Fruit fly (Drosophila melanogaster) whole organism, pupa: ENCODE data around the gene omd.
A peak's percentile ranks its signal among the peaks of the same experiment; 100 is the strongest.

Experiments used
- CG10348 ChIP-seq: fragments of 200-800 bp; sonication (Bioruptor generic); IDR thresholded peaks from 2 replicates; pipeline ENCODE4 v1.3.6; 2022; ENCODE audit warnings: missing biosample characterization, missing genetic modification characterization
- CG12605 ChIP-seq: fragments of 200-800 bp; sonication (Bioruptor generic); IDR thresholded peaks from 2 replicates; pipeline ENCODE4 v1.3.6; 2022; ENCODE audit warnings: missing biosample characterization, missing genetic modification characterization
- CG13204 ChIP-seq: fragments of 200-800 bp; sonication (Bioruptor generic); optimal IDR thresholded peaks from 2 replicates; lab custom pipeline; 2018; ENCODE audit warnings: missing biosample characterization, mild to moderate bottlenecking, missing genetic modification characterization, moderate library complexity
- CG14655 ChIP-seq: fragments of 200-800 bp; sonication (Bioruptor generic); optimal IDR thresholded peaks from 3 replicates; lab custom pipeline; 2017; ENCODE audit warnings: mild to moderate bottlenecking, missing biosample characterization, missing genetic modification reagents, missing genetic modification characterization
- CG15710 ChIP-seq: fragments of 200-800 bp; sonication (Bioruptor generic); optimal IDR thresholded peaks from 2 replicates; lab custom pipeline; 2018; ENCODE audit warnings: missing biosample characterization, mild to moderate bottlenecking, missing genetic modification characterization, moderate library complexity
- CG17806 ChIP-seq: fragments of 200-800 bp; sonication (Bioruptor generic); optimal IDR thresholded peaks from 2 replicates; lab custom pipeline; 2018; ENCODE audit warnings: missing biosample characterization, mild to moderate bottlenecking, missing genetic modification characterization, moderate library complexity
- CG32121 ChIP-seq: fragments of 200-800 bp; sonication (Bioruptor generic); IDR thresholded peaks from 2 replicates; pipeline ENCODE4 v1.3.6; 2022; ENCODE audit warnings: missing biosample characterization, missing genetic modification characterization
- CG34367 ChIP-seq: fragments of 200-800 bp; sonication (Bioruptor generic); optimal IDR thresholded peaks from 2 replicates; lab custom pipeline; 2018; ENCODE audit warnings: missing biosample characterization, mild to moderate bottlenecking, missing genetic modification characterization
- CG4496 ChIP-seq: fragments of 200-800 bp; sonication (Bioruptor generic); IDR thresholded peaks from 3 replicates; pipeline ENCODE4 v1.3.6; 2022; ENCODE audit warnings: missing biosample characterization, missing genetic modification characterization
- CG8159 ChIP-seq: fragments of 200-800 bp; sonication (Bioruptor generic); optimal IDR thresholded peaks from 3 replicates; lab custom pipeline; 2018; ENCODE audit warnings: missing biosample characterization, mild to moderate bottlenecking, missing genetic modification characterization, moderate library complexity
- CG8301 ChIP-seq: fragments of 200-800 bp; sonication (Bioruptor generic); optimal IDR thresholded peaks from 2 replicates; lab custom pipeline; 2018; ENCODE audit warnings: missing biosample characterization, mild to moderate bottlenecking, missing genetic modification characterization
- CG9948 ChIP-seq: fragments of 200-800 bp; sonication (Bioruptor generic); optimal IDR thresholded peaks from 2 replicates; lab custom pipeline; 2018; ENCODE audit warnings: missing biosample characterization, mild to moderate bottlenecking, missing genetic modification characterization, moderate library complexity
- D1 ChIP-seq: fragments of 200-800 bp; sonication (Bioruptor generic); optimal IDR thresholded peaks from 2 replicates; lab custom pipeline; 2018; ENCODE audit warnings: missing biosample characterization, mild to moderate bottlenecking, missing genetic modification characterization, moderate library complexity
- EcR ChIP-seq: fragments of 200-800 bp; sonication (Bioruptor generic); optimal IDR thresholded peaks from 3 replicates; lab custom pipeline; 2019; ENCODE audit warnings: missing biosample characterization, missing genetic modification characterization, mild to moderate bottlenecking, moderate library complexity, missing genetic modification reagents
- Ets98B ChIP-seq: fragments of 200-800 bp; sonication (Bioruptor generic); IDR thresholded peaks from 2 replicates; pipeline ENCODE4 v1.3.6; 2022; ENCODE audit warnings: missing biosample characterization, missing genetic modification characterization
- Pif1A ChIP-seq: fragments of 200-800 bp; sonication (Bioruptor generic); optimal IDR thresholded peaks from 3 replicates; lab custom pipeline; 2016; ENCODE audit warnings: missing biosample characterization, missing genetic modification characterization
- Pif1B ChIP-seq: fragments of 200-800 bp; sonication (Bioruptor generic); optimal IDR thresholded peaks from 3 replicates; lab custom pipeline; 2016; ENCODE audit warnings: missing biosample characterization, missing genetic modification characterization
- Snoo ChIP-seq: fragments of 200-800 bp; sonication (Bioruptor generic); optimal IDR thresholded peaks from 3 replicates; lab custom pipeline; 2017; ENCODE audit warnings: missing biosample characterization, mild to moderate bottlenecking, missing genetic modification characterization, inconsistent platforms
- fd96Ca ChIP-seq: fragments of 200-800 bp; sonication (Bioruptor generic); IDR thresholded peaks from 3 replicates; pipeline ENCODE4 v1.3.6; 2022; ENCODE audit warnings: missing biosample characterization, missing genetic modification characterization
- gl ChIP-seq: fragments of 200-800 bp; sonication (Bioruptor generic); optimal IDR thresholded peaks from 2 replicates; lab custom pipeline; 2018; ENCODE audit warnings: missing biosample characterization, mild to moderate bottlenecking, missing genetic modification characterization
- rn ChIP-seq: fragments of 200-800 bp; sonication (Bioruptor generic); IDR thresholded peaks from 2 replicates; pipeline ENCODE4 v1.3.6; 2022; ENCODE audit warnings: missing biosample characterization, missing genetic modification characterization

Gene omd

DNA sequence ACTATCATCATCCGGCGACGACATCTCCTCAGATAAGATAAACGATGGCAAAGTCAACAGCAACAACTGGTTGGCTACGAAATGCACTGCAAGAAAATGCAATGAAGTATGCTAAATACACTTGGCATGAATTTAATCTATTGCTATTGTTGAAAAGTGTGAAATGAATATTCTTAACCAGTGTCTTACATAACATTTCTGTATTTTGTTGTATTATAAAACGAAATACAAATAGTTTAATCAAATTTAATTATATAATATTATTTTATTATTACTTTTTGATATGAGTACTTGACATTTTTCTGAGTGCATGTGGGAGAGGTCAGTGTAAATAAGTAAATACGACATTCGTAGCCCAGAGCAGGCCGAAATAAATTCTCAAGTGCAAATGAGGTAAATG is 26.5 kb upstream of the omd start:
- TF ChIP-seq CG9948 (tag; lab: Kevin White, UChicago) (peak; percentile 69), CG12605 (GFP tag; lab: Robert Waterston, UW) (peak; percentile 38; the same call in 1 of the 2 replicates), CG13204 (GFP tag; lab: Kevin White, UChicago) (no peak), Pif1B (GFP tag; lab: Kevin White, UChicago) (peak; percentile 7), CG32121 (peak; percentile 32; the same call in 1 of the 2 replicates), gl (tag; lab: Kevin White, UChicago) (no peak), CG17806 (tag; lab: Kevin White, UChicago) (peak; percentile 60), Ets98B (GFP tag; lab: Robert Waterston, UW) (no peak; the same call in 1 of the 2 replicates), D1 (tag; lab: Kevin White, UChicago) (no peak), CG15710 (tag; lab: Kevin White, UChicago) (peak; percentile 64), CG8159 (tag; lab: Kevin White, UChicago) (peak; percentile 77), Pif1A (GFP tag; lab: Kevin White, UChicago) (peak; percentile 18), CG34367 (peak; percentile 54), CG10348 (GFP tag; lab: Robert Waterston, UW) (no peak), CG4496 (GFP tag; lab: Robert Waterston, UW) (peak; percentile 44; the same call in 2 of the 3 replicates), Snoo (tag; lab: Kevin White, UChicago) (peak; percentile 28), CG8301 (tag; lab: Kevin White, UChicago) (peak; percentile 62), EcR (no peak), CG14655 (GFP tag; lab: Kevin White, UChicago) (peak; percentile 69), fd96Ca (GFP tag; lab: Robert Waterston, UW) (no peak)

DNA sequence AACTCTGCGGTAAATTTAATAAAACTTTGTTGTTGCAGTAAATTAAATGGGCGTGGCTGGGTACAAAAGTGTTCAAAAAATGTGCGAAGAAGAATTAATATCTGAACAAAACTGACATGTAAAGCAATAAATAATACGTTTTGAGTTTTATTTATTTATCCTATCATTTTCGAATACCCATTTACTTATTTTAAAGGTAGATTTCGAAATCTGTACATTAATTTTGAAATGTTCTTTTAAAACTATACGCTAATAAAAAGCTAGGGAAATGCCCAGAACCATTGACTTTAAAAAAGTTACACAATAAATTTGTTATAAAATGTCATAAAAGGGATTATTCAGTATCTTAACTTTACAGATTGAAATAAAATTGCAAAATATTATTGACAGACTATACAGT is 24.7 kb upstream of the omd start, which contains the start of the genes primo-1 and primo-2:
primo-1 (minus strand) TSS at position 101 of the 400 bp plus-strand sequence.
primo-2 (minus strand) TSS at position 101 of the 400 bp plus-strand sequence.
- TF ChIP-seq CG14655 (GFP tag; lab: Kevin White, UChicago) (no peak), CG12605 (GFP tag; lab: Robert Waterston, UW) (no peak), EcR (no peak), CG34367 (no peak), Snoo (tag; lab: Kevin White, UChicago) (no peak), Pif1B (GFP tag; lab: Kevin White, UChicago) (no peak), CG8301 (tag; lab: Kevin White, UChicago) (no peak), gl (tag; lab: Kevin White, UChicago) (no peak), rn (no peak), Ets98B (GFP tag; lab: Robert Waterston, UW) (no peak), CG8159 (tag; lab: Kevin White, UChicago) (no peak)

DNA sequence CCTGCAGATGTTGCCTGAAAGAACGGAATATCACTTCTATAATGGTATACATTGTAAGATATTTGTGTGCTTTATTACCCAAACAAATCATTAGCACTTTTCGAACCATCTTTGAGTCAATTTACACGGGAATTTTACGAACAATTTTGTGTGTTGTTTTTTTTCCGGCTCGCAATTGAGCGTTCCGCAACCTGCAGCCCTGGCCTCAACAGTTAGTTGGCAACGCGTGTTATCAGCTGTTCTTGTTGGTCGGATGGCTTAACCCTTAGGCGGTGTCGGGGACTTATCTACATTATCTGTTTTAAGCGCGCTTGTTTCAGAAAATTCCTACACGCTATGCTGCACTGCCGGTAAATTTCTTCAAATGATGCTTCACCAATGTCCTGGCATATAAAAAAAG is 23.6 kb upstream of the omd start:
- TF ChIP-seq Pif1A (GFP tag; lab: Kevin White, UChicago): peak; percentile 36
- TF ChIP-seq D1 (tag; lab: Kevin White, UChicago): peak; percentile 32
- TF ChIP-seq Ets98B (GFP tag; lab: Robert Waterston, UW): peak; percentile 13; the same call in 1 of the 2 replicates
- peak; percentile 26 for TF ChIP-seq CG8159 (tag; lab: Kevin White, UChicago)
- TF ChIP-seq CG12605 (GFP tag; lab: Robert Waterston, UW): 0 out of 2 replicates have a peak, but pooled peaks have one; percentile 30
- TF ChIP-seq CG14655 (GFP tag; lab: Kevin White, UChicago): no peak
- TF ChIP-seq fd96Ca (GFP tag; lab: Robert Waterston, UW): peak; percentile 48; the same call in 2 of the 3 replicates
- TF ChIP-seq CG10348 (GFP tag; lab: Robert Waterston, UW): no peak
- TF ChIP-seq gl (tag; lab: Kevin White, UChicago): peak; percentile 16
- TF ChIP-seq CG32121: 0 out of 2 replicates have a peak, but pooled peaks have one; percentile 12
- no peak for TF ChIP-seq EcR
- no peak for TF ChIP-seq CG9948 (tag; lab: Kevin White, UChicago)
- no peak for TF ChIP-seq CG34367
- TF ChIP-seq CG8301 (tag; lab: Kevin White, UChicago): no peak
- TF ChIP-seq CG17806 (tag; lab: Kevin White, UChicago): no peak
- no peak for TF ChIP-seq CG13204 (GFP tag; lab: Kevin White, UChicago)
- TF ChIP-seq rn: no peak
- peak; percentile 63 for TF ChIP-seq CG4496 (GFP tag; lab: Robert Waterston, UW)
- TF ChIP-seq CG15710 (tag; lab: Kevin White, UChicago): peak; percentile 4
- no peak for TF ChIP-seq Pif1B (GFP tag; lab: Kevin White, UChicago)
- no peak for TF ChIP-seq Snoo (tag; lab: Kevin White, UChicago)

DNA sequence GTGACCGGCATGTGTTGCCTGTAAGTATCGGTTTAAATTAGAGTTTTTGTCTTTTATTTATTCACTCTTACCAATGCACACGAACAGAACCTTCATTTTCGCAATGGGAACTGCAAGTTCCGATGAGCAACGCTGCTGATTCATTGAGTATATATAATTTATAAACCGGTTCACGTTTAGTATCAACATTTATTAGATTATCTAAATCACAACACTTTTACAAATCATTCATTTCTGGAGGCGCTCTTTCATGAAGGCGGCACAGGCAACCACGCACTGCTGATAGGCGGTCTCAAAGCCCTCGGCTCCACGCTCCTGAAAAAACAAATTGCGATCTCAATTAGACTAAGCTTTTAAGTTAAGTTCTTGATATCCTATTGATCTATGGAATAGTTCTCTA is 22.8 kb upstream of the omd start, which contains the start of gene Argp:
Argp (minus strand) TSS at position 101 of the 400 bp plus-strand sequence.
- no peak for TF ChIP-seq CG17806 (tag; lab: Kevin White, UChicago)
- TF ChIP-seq CG15710 (tag; lab: Kevin White, UChicago): no peak
- no peak for TF ChIP-seq CG4496 (GFP tag; lab: Robert Waterston, UW)
- no peak for TF ChIP-seq CG13204 (GFP tag; lab: Kevin White, UChicago)
- TF ChIP-seq Pif1A (GFP tag; lab: Kevin White, UChicago): no peak
- no peak for TF ChIP-seq Pif1B (GFP tag; lab: Kevin White, UChicago)
- no peak for TF ChIP-seq gl (tag; lab: Kevin White, UChicago)
- TF ChIP-seq CG34367: no peak
- no peak for TF ChIP-seq CG12605 (GFP tag; lab: Robert Waterston, UW)
- TF ChIP-seq CG8301 (tag; lab: Kevin White, UChicago): no peak
- no peak for TF ChIP-seq CG8159 (tag; lab: Kevin White, UChicago)
- no peak for TF ChIP-seq D1 (tag; lab: Kevin White, UChicago)
- TF ChIP-seq EcR: no peak
- no peak for TF ChIP-seq CG9948 (tag; lab: Kevin White, UChicago)

DNA sequence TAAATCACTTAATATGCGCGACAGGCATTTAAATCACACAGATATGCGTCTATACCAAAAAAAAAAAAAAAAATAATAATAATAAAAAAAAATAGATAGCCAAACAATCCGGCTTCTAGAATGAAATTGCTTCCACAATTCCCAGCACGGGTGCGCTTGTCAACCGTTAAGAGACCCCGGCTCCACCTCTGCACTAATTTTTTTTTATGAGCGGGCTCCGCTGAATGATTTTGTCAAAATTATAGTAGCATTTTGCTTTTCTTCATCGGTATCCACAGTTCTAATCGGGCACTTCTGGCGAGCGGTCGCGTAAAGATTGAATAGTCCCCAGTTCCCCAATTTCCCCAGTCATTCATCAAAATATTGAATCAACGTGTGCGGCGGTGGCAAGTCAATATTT is 19.4 kb upstream of the omd start, which contains the start of gene Adgf-C:
Adgf-C (plus strand) TSS at position 301 of the 400 bp plus-strand sequence.
- TF ChIP-seq EcR (no peak), CG8159 (tag; lab: Kevin White, UChicago) (no peak), CG34367 (no peak), CG9948 (tag; lab: Kevin White, UChicago) (no peak), Snoo (tag; lab: Kevin White, UChicago) (no peak), rn (no peak), CG10348 (GFP tag; lab: Robert Waterston, UW) (no peak), Pif1A (GFP tag; lab: Kevin White, UChicago) (no peak), CG17806 (tag; lab: Kevin White, UChicago) (no peak), CG13204 (GFP tag; lab: Kevin White, UChicago) (no peak), CG12605 (GFP tag; lab: Robert Waterston, UW) (no peak)
